Worm (Caenorhabditis elegans) whole organism, dauer: ENCODE measurements around the gene T05A8.6.

ENCODE experiments used
- unc-62 ChIP-seq: sonication (generic microtip); optimal IDR thresholded peaks from 2 replicates; lab custom pipeline; 2017; ENCODE audit warnings: missing biosample characterization, missing genetic modification reagents, missing genetic modification characterization

The T05A8.6 gene

DNA sequence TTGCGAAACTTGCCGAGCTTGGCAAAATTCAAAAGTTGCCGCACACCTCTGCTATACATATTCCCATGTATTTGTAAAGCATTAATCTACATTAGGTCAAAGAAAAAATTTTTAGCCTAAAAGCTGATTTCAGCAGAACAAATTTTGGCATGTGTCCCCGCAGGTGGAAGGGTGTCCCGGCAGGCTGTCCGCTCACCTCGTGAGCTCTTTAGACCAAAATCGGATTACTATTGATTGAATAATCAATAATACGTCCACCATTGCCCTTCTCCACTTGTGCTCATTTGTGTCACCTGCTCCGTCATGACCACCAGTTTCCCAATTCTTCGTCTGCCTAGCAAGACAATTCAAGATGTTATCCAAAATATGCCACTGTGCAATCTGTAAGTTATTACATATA, 19.0 kb upstream of the T05A8.6 start, which contains the start of gene fbxb-107:
fbxb-107 (plus strand) TSS at position 297 of the 400 bp plus-strand sequence.
- TF ChIP-seq unc-62 (GFP tag; lab: Kevin White, UChicago) = no peak

DNA sequence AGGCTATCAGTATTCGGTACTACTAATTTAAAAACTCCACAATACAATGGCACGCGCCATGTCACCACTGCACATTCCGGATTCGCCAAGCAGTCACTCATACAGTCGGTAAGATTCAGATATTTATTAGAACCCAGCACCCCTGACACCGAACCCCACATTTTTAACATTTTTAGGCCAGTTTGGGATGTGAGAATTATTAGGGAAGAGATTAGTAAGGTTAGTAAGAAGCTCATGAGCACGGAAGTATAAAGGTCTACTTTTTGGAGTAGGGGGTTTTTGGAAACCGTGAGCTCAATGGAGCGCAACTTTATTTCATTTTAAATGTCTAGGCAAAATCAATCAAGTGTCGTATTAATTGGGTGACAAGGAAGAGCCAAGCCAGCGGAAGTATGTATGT, 18.4 kb upstream of the T05A8.6 start, which contains the start of gene F29A7.8:
F29A7.8 (minus strand) TSS at position 101 of the 400 bp plus-strand sequence.
- TF ChIP-seq unc-62 (GFP tag; lab: Kevin White, UChicago) = no peak

DNA sequence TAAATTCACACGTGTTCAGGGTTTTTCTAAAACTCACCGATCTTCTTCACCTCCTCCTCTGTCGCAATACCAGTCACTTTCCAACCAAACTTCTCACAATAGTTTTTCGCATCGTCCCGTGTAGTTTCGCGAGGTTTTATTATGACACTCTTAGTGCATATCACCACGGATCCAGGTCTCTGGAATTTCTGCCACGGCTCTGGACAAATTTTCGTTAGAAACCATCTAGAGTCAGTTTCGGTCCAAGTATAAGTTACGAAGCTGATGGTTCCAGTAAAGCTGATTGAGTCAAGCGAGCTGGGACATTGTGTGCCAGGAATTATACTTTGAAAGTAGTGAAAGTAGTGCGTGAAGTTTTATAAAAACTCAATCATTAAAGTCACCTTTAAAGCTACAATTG, 16.8 kb upstream of the T05A8.6 start:
- no peak for TF ChIP-seq unc-62 (GFP tag; lab: Kevin White, UChicago)

DNA sequence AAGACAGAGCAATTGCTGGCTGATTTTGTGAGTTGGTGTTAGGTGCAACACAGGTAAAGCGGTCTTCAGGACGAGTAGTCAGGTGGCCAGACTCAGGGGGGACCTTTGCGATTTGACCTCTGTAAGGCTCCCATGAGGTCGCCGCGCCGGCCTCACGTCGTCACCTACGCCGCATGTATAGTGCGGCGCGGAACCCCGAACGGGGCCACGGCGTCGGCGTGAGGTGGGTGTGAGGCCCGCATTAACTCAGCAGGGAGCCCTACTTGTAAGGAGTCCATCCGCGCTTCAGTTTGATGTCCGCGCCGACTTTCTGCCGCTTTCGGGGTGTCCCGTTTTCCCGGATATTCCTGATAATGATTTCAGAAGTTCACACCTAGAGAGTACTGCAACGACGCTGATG, 15.1 kb upstream of the T05A8.6 start:
- TF ChIP-seq unc-62 (GFP tag; lab: Kevin White, UChicago) = no peak

DNA sequence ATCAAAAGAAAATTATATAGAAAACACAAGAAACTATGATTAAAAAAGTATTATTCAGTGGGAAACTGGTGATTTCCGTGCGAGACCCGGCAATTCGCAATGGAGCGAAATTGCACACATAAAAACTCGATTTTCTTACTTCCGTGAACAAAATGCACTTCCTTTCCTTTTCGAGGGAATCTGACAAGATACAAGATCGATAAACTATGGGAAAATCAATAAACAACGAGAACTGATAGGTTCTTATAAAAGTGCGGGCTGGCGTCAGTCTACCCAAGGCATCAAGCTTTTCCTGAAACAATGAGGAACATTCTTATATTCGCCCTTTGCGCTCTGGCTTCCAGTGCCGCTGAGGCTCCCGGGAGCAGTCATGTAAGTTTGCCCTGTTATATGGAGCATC, 13.5 kb upstream of the T05A8.6 start, which contains the start of gene F29A7.3:
F29A7.3 (plus strand) TSS at position 301 of the 400 bp plus-strand sequence.
- TF ChIP-seq unc-62 (GFP tag; lab: Kevin White, UChicago) = no peak

DNA sequence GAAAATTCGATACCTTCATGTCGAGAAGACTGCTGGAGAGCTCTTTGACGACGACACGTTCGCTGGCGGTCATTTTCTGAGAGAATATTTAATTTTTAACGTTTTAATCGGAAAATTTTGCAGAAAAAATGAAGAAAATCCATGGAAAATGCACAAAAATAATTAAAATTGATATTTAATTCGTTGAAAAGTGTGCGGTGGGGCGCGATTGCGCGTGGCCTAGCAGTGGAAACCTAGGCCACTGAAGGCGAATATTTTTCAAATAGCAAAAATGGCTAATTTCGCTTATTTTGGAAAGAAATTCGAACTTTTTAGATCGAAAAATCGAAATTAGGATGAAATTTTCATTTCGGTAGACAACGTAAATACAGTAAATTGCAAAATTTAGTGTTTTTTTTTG, 13.0 kb upstream of the T05A8.6 start, which contains the start of gene F29A7.6:
F29A7.6 (minus strand) TSS at position 76 of the 400 bp plus-strand sequence.
- TF ChIP-seq unc-62 (GFP tag; lab: Kevin White, UChicago) = no peak

DNA sequence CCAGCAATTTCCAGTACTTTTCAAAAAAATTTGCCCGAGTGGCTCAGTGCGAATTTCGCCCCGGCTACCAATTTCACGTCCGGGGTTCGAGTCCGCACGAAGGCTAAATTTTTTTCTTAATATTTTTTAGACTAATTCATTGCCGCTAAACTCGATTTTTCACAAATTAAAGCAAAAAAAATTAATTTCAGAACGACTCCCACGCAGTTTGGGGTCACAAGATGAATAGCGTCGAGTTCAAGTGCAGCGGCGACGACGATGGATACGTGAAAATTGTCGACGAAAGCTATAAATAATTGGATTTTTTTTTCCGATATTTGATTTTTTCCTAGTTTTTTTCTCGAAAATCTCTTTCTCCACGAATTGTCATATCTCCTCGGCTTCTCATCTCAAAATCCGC, 11.8 kb upstream of the T05A8.6 start:
- no peak for TF ChIP-seq unc-62 (GFP tag; lab: Kevin White, UChicago)

DNA sequence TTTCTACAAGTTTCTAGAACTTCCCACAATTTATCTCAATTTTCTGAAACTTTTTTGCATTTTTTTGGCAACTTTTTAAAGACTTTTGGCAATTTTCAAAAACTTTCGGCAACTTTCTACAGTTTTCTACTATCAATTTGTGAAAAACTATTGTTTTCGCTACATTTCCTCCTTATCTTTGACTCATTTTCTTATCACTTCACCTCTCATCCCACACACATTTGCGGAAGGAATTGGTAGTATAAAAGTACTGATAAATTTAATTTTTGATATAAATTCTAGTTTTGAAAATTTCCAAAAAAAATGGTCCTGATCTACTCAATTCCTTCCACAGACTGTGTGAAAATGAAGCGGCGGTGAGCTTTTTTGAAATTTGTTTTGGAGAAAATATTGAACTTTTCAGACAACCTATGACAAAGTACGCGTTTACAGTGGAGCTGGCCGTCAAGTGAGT, 10.1 kb upstream of the T05A8.6 start, which contains the start of gene F29A7.4:
F29A7.4 (plus strand) TSS at position 404 of the 454 bp plus-strand sequence.
- TF ChIP-seq unc-62 (GFP tag; lab: Kevin White, UChicago) = no peak

DNA sequence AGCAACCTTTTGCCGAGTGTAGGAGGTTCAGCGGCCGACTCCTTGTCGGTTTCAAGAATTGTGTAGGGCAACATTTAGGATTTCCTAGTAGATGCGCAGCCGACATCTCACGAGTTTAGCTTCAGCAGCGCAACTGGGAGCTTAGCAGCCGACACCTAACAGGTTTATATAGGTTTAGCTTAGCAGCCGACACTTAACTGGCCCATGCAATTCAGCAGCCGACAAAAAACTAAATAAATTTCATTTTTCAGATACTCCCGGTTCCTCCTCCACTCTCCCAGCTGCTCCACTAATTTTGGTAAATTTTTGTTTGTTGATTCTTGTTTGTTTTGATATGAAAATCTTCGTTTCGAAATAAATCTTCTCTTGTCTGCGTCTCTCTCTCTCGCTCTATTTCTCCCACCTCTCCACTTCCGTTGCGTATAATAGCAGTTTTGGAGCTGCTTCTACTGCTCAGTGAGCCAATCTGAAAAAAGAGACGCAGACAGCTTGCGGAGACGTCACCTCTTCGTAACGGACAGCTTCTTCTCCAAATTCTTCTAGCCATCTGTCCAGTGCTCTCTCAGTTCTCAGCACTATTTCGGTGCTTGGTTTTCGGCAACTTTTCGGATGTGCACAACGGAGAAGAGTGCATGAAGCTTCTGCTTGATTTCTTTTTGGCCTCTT, 8.6 kb upstream of the T05A8.6 start:
- no peak for TF ChIP-seq unc-62 (GFP tag; lab: Kevin White, UChicago)

DNA sequence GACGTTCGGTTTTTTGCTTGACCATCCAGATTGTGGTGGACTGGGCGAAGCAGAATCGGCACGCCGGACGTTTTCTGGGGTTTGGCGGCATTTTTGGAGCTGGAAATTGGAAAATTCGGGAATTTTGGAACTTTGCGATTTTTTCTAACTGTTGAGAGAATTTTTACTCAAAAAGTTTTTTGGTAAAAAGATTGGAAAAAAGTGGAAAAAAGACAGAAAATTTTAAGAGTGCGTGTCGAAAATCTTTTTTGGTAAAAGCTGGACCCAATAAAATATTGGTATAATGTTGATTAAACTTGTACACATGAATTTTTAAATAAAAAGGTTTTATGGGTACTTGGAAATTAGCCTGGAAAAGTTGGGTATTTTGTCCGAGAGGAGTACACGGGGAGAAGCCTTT, 2.7 kb upstream of the T05A8.6 start, which contains the start of gene T05A8.7:
T05A8.7 (minus strand) TSS at position 101 of the 400 bp plus-strand sequence.
- TF ChIP-seq unc-62 (GFP tag; lab: Kevin White, UChicago) = no peak

DNA sequence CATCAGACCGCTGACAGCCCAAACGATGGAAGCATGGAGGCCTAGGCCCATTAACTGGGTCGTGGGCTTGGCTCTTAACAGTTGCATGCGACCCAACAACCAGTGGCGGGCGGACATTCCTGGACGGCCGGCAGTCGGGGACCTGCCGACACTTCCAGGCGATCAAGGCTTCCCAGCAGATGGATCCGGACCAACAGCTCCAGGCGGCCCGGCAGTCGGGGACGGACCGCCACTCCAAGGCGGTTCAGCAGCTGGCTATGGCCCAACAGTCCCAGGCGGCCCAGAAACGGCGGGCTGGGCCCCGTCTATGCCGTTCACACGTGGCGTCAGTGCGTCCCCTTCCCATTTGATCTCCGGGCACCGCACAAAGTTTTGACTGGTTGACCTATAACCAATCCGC, 1.9 kb upstream of the T05A8.6 start:
- no peak for TF ChIP-seq unc-62 (GFP tag; lab: Kevin White, UChicago)

DNA sequence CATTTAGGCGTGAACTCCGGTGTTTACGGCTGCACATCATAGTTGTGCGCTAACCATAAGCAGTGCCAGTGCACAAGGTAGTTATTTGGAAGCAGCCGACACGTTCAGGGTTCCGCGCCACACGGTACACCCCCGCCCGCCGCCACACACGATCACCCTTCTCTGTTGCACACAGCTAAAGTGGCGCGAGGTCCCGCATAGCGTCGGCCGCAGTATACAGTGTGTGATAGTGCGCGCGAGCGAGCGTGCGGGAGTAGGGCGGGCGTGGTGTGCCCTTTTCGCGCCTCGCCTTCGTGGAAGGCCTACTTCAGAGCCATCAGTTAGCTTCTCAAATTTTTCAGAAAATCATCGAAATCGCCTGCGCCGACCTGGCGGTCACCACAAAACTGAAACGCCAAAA, 2.6 kb downstream of the T05A8.6 start:
- TF ChIP-seq unc-62 (GFP tag; lab: Kevin White, UChicago) = no peak

DNA sequence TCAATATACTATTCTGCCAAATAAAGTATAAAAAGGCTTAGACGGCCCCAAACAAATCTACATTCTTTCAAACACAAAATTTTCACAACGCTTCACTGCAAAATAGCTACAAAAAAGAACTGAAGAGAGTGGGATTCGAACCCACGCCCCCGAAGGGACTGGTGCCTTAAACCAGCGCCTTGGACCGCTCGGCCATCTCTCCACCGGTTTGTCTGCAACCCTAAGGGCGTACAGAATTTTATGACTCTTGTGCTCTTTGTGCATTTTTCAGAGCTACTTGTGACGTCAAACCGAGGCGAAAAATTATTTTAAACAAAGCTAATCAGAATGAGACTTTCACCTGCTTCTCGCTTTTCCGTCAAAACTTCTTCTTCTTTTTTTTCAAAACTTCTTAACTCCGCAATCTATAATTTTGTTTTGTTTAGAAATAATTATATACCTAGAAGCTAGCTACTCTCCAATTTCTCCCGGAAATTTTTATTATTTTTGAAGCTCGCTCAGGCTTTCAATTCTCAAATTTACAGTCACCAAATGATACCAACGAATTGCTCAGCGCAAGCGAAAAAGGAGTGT, 3.3 kb downstream of the T05A8.6 start, which contains the start of gene T05A8.8:
T05A8.8 (plus strand) TSS at position 523 of the 573 bp plus-strand sequence.
- TF ChIP-seq unc-62 (GFP tag; lab: Kevin White, UChicago) = no peak

DNA sequence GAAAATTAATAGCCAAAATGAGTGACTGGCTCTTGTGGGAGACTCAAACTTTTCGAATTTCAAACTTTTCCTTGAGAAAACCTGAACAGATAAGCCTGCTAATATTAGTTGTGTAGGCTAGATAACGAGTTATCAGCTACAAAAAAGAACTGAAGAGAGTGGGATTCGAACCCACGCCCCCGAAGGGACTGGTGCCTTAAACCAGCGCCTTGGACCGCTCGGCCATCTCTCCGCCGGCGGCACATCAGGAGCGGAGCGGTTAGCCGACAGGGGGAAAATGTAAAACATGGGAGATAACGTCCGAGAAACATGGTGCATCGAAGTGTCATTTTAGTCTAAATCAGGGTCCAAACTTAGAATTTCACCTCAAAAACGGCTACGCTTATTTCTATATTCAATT, 3.9 kb downstream of the T05A8.6 start:
- no peak for TF ChIP-seq unc-62 (GFP tag; lab: Kevin White, UChicago)

DNA sequence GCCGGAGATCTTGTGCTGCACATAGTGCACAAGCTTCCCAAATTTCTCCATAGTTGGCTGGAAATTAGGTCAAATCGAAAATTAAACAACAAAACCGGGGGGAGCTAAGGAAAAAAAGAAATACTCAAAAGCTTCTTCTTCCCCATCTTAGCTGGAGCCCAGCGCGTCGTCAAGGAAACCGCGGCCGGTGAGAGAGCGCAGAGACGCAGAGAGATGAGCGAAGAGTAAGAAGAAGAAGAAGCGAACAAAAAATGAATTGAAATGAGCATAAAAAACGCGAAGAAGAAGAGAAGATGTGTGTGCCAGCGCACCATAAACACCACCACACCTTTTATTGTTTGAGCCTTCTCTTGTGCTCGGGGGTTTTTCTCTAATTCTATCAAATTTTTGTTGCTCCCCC, 4.3 kb downstream of the T05A8.6 start, which contains the start of gene wdr-31:
wdr-31 (minus strand) TSS at position 101 of the 400 bp plus-strand sequence.
- no peak for TF ChIP-seq unc-62 (GFP tag; lab: Kevin White, UChicago)

DNA sequence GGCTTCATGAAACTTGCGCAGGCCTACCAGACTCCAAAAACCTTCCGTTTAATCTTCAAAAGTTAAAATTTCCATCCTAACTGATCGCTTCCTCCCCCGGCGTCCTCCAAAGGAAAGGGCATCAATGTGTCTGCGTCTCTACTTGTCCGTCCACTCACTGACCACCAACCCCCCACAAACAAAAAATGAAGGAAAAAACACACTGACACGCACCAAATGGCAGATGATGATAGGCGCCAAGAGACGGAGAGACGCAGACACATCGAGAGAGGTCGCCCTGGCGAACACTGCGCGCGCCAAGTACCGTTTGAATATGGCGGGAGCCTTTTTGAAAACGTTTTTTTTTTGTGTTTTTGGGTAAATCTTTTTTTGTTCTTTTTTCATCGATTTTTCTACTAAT, 4.8 kb downstream of the T05A8.6 start:
- TF ChIP-seq unc-62 (GFP tag; lab: Kevin White, UChicago) = no peak
